Worm (Caenorhabditis elegans): ENCODE results near the gene str-187.

str-187 gene

ce11 chrIV:17311842-17312241 lies 46.5 kb downstream of the str-187 start, which contains the start of gene snf-9:
Gene snf-9, plus strand, starts transcription at chrIV:17312142.
- TF ChIP-seq ceh-82 (tag; optimal IDR thresholded peaks at IDR 0.05): no peak
- TF ChIP-seq ztf-11 (tag; optimal IDR thresholded peaks at IDR 0.05): no peak
- TF ChIP-seq nhr-6 (tag; optimal IDR thresholded peaks at IDR 0.05): no peak
- no peak for TF ChIP-seq nhr-77 (tag; optimal IDR thresholded peaks at IDR 0.05)
- no peak for TF ChIP-seq Y55F3AM.14 (GFP tag; optimal IDR thresholded peaks at IDR 0.05)
- TF ChIP-seq ztf-1 (GFP tag; conservative IDR thresholded peaks at IDR 0.05): no peak
- TF ChIP-seq ama-1 (optimal IDR thresholded peaks at IDR 0.05): no peak
- TF ChIP-seq lin-39 (tag; optimal IDR thresholded peaks at IDR 0.05): no peak
- no peak for TF ChIP-seq crh-2 (tag; optimal IDR thresholded peaks at IDR 0.05)
- no peak for TF ChIP-seq F13H6.1 (tag; optimal IDR thresholded peaks at IDR 0.05)
- no peak for TF ChIP-seq sma-3 (GFP tag; optimal IDR thresholded peaks at IDR 0.05)
- no peak for TF ChIP-seq fos-1 (tag; optimal IDR thresholded peaks at IDR 0.05)
- no peak for TF ChIP-seq R02D3.7 (tag; optimal IDR thresholded peaks at IDR 0.05)
- TF ChIP-seq gmeb-1 (tag; optimal IDR thresholded peaks at IDR 0.05): no peak
- no peak for TF ChIP-seq mab-5 (tag; optimal IDR thresholded peaks at IDR 0.05)

- no peak for TF ChIP-seq sma-3 (GFP tag; optimal IDR thresholded peaks at IDR 0.05)
- TF ChIP-seq egl-27 (tag; optimal IDR thresholded peaks at IDR 0.05): no peak
- TF ChIP-seq nhr-10 (tag; optimal IDR thresholded peaks at IDR 0.05): no peak
- no peak for TF ChIP-seq nhr-6 (tag; optimal IDR thresholded peaks at IDR 0.05)
- no peak for TF ChIP-seq lsy-2 (tag; optimal IDR thresholded peaks at IDR 0.05)
- no peak for TF ChIP-seq snpc-4 (tag; optimal IDR thresholded peaks at IDR 0.05)
- no peak for TF ChIP-seq zag-1 (tag; optimal IDR thresholded peaks at IDR 0.05)
- TF ChIP-seq nhr-12 (tag; optimal IDR thresholded peaks at IDR 0.05): no peak
- no peak for TF ChIP-seq C34F6.9 (tag; optimal IDR thresholded peaks at IDR 0.05)
- TF ChIP-seq unc-39 (tag; optimal IDR thresholded peaks at IDR 0.05): no peak
- no peak for TF ChIP-seq peb-1 (tag; optimal IDR thresholded peaks at IDR 0.05)
- no peak for TF ChIP-seq gmeb-1 (tag; optimal IDR thresholded peaks at IDR 0.05)
- TF ChIP-seq alr-1 (tag; optimal IDR thresholded peaks at IDR 0.05): no peak
These were observed 51.0 kb downstream of the str-187 start, which contains the start of gene C49C3.20 for ce11 chrIV:17316398-17316797. Gene C49C3.20, minus strand, starts transcription at chrIV:17316498.
